Worm (Caenorhabditis elegans) whole organism, L1 larva: ENCODE measurements around the gene sms-1.
A peak's percentile ranks its signal among the peaks of the same experiment; 100 is the strongest.

Source experiments
- C04F5.9 ChIP-seq: sonication (generic microtip); optimal IDR thresholded peaks from 2 replicates; lab custom pipeline; 2016; ENCODE audit warnings: missing genetic modification characterization, missing compliant biosample characterization
- C16A3.4 ChIP-seq: fragments of 150-350 bp; optimal IDR thresholded peaks from 2 replicates; lab custom pipeline; 2014; ENCODE audit warnings: missing biosample characterization, missing genetic modification characterization
- aha-1 ChIP-seq: fragments of 150-350 bp; optimal IDR thresholded peaks from 2 replicates; lab custom pipeline; 2014; ENCODE audit warnings: missing biosample characterization, missing genetic modification characterization
- ceh-63 ChIP-seq: fragments of 200-800 bp; sonication (Bioruptor generic); optimal IDR thresholded peaks from 2 replicates; lab custom pipeline; 2018; ENCODE audit warnings: mild to moderate bottlenecking, missing genetic modification characterization, missing compliant biosample characterization
- ceh-82 ChIP-seq, 3 experiments: fragments of 150-350 bp in 1 of 3; sonication (generic microtip) in 2 of 3; optimal IDR thresholded peaks; 2 replicates each; lab custom pipeline; 2014 to 2017; ENCODE audit warnings: missing biosample characterization in 3 of 3, missing genetic modification characterization in 3 of 3
- ceh-88 ChIP-seq: fragments of 200-800 bp; sonication (Bioruptor generic); IDR thresholded peaks from 2 replicates; pipeline ENCODE4 v1.3.6; 2022; ENCODE audit warnings: missing genetic modification characterization, missing compliant biosample characterization
- ceh-90 ChIP-seq: sonication (generic microtip); optimal IDR thresholded peaks from 2 replicates; lab custom pipeline; 2016; ENCODE audit warnings: missing genetic modification characterization, missing compliant biosample characterization
- ces-1 ChIP-seq: fragments of 150-350 bp; optimal IDR thresholded peaks from 2 replicates; lab custom pipeline; 2014; ENCODE audit warnings: missing biosample characterization, missing genetic modification reagents, missing genetic modification characterization
- dpl-1 ChIP-seq, 3 experiments: fragments of 150-350 bp in 2 of 3; sonication (generic microtip) in 1 of 3; optimal IDR thresholded peaks; 2 replicates each; lab custom pipeline; 2014 to 2017; ENCODE audit warnings: missing biosample characterization in 3 of 3, missing genetic modification characterization in 3 of 3, missing genetic modification reagents in 3 of 3
- dsc-1 ChIP-seq: sonication (generic microtip); optimal IDR thresholded peaks from 2 replicates; lab custom pipeline; 2016; ENCODE audit warnings: mild to moderate bottlenecking, missing genetic modification characterization, missing compliant biosample characterization
- efl-1 ChIP-seq, 4 experiments: fragments of 150-350 bp; optimal IDR thresholded peaks in 3 of 4; peaks in 1 of 4; 1 replicate in 1 of 4; 2 replicates in 3 of 4; lab custom pipeline; 2014; ENCODE audit warnings: missing biosample characterization in 2 of 4, missing genetic modification characterization in 2 of 4, missing genetic modification reagents in 2 of 4
- egl-27 ChIP-seq, 2 experiments: fragments of 150-350 bp in 1 of 2; sonication (generic microtip); optimal IDR thresholded peaks; 3 replicates each; lab custom pipeline; 2017 to 2018; ENCODE audit warnings: missing biosample characterization in 2 of 2, missing genetic modification characterization in 2 of 2, missing genetic modification reagents in 2 of 2
- elt-2 ChIP-seq: sonication (generic microtip); optimal IDR thresholded peaks from 2 replicates; lab custom pipeline; 2016; ENCODE audit warnings: missing genetic modification characterization, mild to moderate bottlenecking, inconsistent platforms, missing compliant biosample characterization, missing genetic modification reagents
- ets-5 ChIP-seq: fragments of 200-800 bp; sonication (Bioruptor generic); IDR thresholded peaks from 2 replicates; pipeline ENCODE4 v1.3.6; 2022; ENCODE audit warnings: missing genetic modification characterization, missing compliant biosample characterization
- fkh-4 ChIP-seq: sonication (generic microtip); optimal IDR thresholded peaks from 2 replicates; lab custom pipeline; 2016; ENCODE audit warnings: missing compliant biosample characterization, missing genetic modification characterization, borderline replicate concordance
- fkh-8 ChIP-seq: sonication (generic microtip); optimal IDR thresholded peaks from 2 replicates; lab custom pipeline; 2016; ENCODE audit warnings: mild to moderate bottlenecking, missing genetic modification characterization, missing compliant biosample characterization
- fos-1 ChIP-seq: fragments of 150-350 bp; optimal IDR thresholded peaks from 2 replicates; lab custom pipeline; 2014; ENCODE audit warnings: missing biosample characterization, missing genetic modification characterization
- grh-1 ChIP-seq: fragments of 200-800 bp; sonication (Bioruptor generic); IDR thresholded peaks from 2 replicates; pipeline ENCODE4 v1.3.6; 2022; ENCODE audit warnings: missing genetic modification reagents, missing genetic modification characterization, missing compliant biosample characterization
- hlh-17 ChIP-seq: fragments of 200-800 bp; sonication (Bioruptor generic); optimal IDR thresholded peaks from 2 replicates; lab custom pipeline; 2018; ENCODE audit warnings: missing genetic modification characterization, mild to moderate bottlenecking, missing compliant biosample characterization, moderate library complexity, borderline replicate concordance
- hlh-4 ChIP-seq: sonication (generic microtip); optimal IDR thresholded peaks from 2 replicates; lab custom pipeline; 2016; ENCODE audit warnings: mild to moderate bottlenecking, missing genetic modification characterization, missing compliant biosample characterization
- irx-1 ChIP-seq: sonication (generic microtip); optimal IDR thresholded peaks from 2 replicates; lab custom pipeline; 2016; ENCODE audit warnings: missing genetic modification characterization, missing compliant biosample characterization
- lin-14 ChIP-seq: fragments of 200-800 bp; sonication (Bioruptor generic); optimal IDR thresholded peaks from 2 replicates; lab custom pipeline; 2018; ENCODE audit warnings: mild to moderate bottlenecking, missing genetic modification characterization, moderate library complexity, missing compliant biosample characterization
- lin-15B ChIP-seq: fragments of 150-350 bp; sonication (generic microtip); optimal IDR thresholded peaks from 3 replicates; lab custom pipeline; 2014; ENCODE audit warnings: missing biosample characterization, missing genetic modification characterization
- lin-35 ChIP-seq, 2 experiments: fragments of 150-350 bp; optimal IDR thresholded peaks; 2 replicates each; lab custom pipeline; 2014; ENCODE audit warnings: missing biosample characterization in 2 of 2, missing genetic modification characterization in 2 of 2, missing genetic modification reagents in 2 of 2
- lir-3 ChIP-seq: sonication (generic microtip); optimal IDR thresholded peaks from 2 replicates; lab custom pipeline; 2016; ENCODE audit warnings: mild to moderate bottlenecking, missing genetic modification characterization, moderate library complexity, missing compliant biosample characterization; ENCODE audit not compliant: poor library complexity
- mab-9 ChIP-seq: fragments of 200-800 bp; sonication (Bioruptor generic); IDR thresholded peaks from 2 replicates; pipeline ENCODE4 v1.3.6; 2022; ENCODE audit warnings: missing genetic modification reagents, missing genetic modification characterization, missing compliant biosample characterization
- mdl-1 ChIP-seq, 2 experiments: fragments of 150-350 bp; optimal IDR thresholded peaks; 2 replicates each; lab custom pipeline; 2014 to 2017; ENCODE audit warnings: missing biosample characterization in 2 of 2, missing genetic modification characterization in 2 of 2, inconsistent platforms in 1 of 2
- mep-1 ChIP-seq: fragments of 150-350 bp; optimal IDR thresholded peaks from 2 replicates; lab custom pipeline; 2014; ENCODE audit warnings: missing biosample characterization, missing genetic modification characterization
- nhr-11 ChIP-seq: fragments of 150-350 bp; optimal IDR thresholded peaks from 2 replicates; lab custom pipeline; 2014; ENCODE audit warnings: missing biosample characterization, missing genetic modification characterization
- nhr-12 ChIP-seq: sonication (generic microtip); optimal IDR thresholded peaks from 2 replicates; lab custom pipeline; 2017; ENCODE audit warnings: missing biosample characterization, missing genetic modification characterization
- nhr-19 ChIP-seq: fragments of 200-800 bp; sonication (Bioruptor generic); conservative IDR thresholded peaks from 2 replicates; pipeline ENCODE4 v1.3.6; 2022; ENCODE audit warnings: missing genetic modification characterization, missing compliant biosample characterization
- nhr-237 ChIP-seq: fragments of 150-350 bp; optimal IDR thresholded peaks from 2 replicates; lab custom pipeline; 2014; ENCODE audit warnings: missing biosample characterization, missing genetic modification characterization
- nhr-47 ChIP-seq: sonication (generic microtip); optimal IDR thresholded peaks from 2 replicates; lab custom pipeline; 2016; ENCODE audit warnings: mild to moderate bottlenecking, missing genetic modification characterization, moderate library complexity, missing compliant biosample characterization
- nhr-71 ChIP-seq: sonication (generic microtip); optimal IDR thresholded peaks from 2 replicates; lab custom pipeline; 2016; ENCODE audit warnings: mild to moderate bottlenecking, missing genetic modification characterization, moderate library complexity, missing compliant biosample characterization
- nhr-84 ChIP-seq: sonication (generic microtip); optimal IDR thresholded peaks from 2 replicates; lab custom pipeline; 2017; ENCODE audit warnings: missing biosample characterization, missing genetic modification characterization
- nhr-85 ChIP-seq: sonication (generic microtip); peaks from one replicate; lab custom pipeline; 2016; ENCODE audit warnings: missing genetic modification characterization, inconsistent platforms, missing compliant biosample characterization
- rnt-1 ChIP-seq: sonication (generic microtip); optimal IDR thresholded peaks from 2 replicates; lab custom pipeline; 2016; ENCODE audit warnings: mild to moderate bottlenecking, missing genetic modification characterization, moderate library complexity, missing compliant biosample characterization
- snpc-4 ChIP-seq: fragments of 150-350 bp; optimal IDR thresholded peaks from 2 replicates; lab custom pipeline; 2014; ENCODE audit warnings: missing biosample characterization, missing genetic modification characterization
- snu-23 ChIP-seq: sonication (generic microtip); optimal IDR thresholded peaks from 2 replicates; lab custom pipeline; 2016; ENCODE audit warnings: missing genetic modification characterization, missing compliant biosample characterization
- sptf-1 ChIP-seq: fragments of 150-350 bp; optimal IDR thresholded peaks from 2 replicates; lab custom pipeline; 2014; ENCODE audit warnings: missing biosample characterization, missing genetic modification characterization
- sup-37 ChIP-seq: fragments of 200-800 bp; sonication (Bioruptor generic); optimal IDR thresholded peaks from 2 replicates; lab custom pipeline; 2018; ENCODE audit warnings: mild to moderate bottlenecking, missing genetic modification characterization, missing compliant biosample characterization
- swsn-7 ChIP-seq: sonication (generic microtip); optimal IDR thresholded peaks from 2 replicates; lab custom pipeline; 2016; ENCODE audit warnings: missing genetic modification characterization, missing compliant biosample characterization
- tbx-2 ChIP-seq: sonication (generic microtip); optimal IDR thresholded peaks from 2 replicates; lab custom pipeline; 2016; ENCODE audit warnings: missing genetic modification characterization, missing compliant biosample characterization
- tlp-1 ChIP-seq: fragments of 150-350 bp; optimal IDR thresholded peaks from 2 replicates; lab custom pipeline; 2014; ENCODE audit warnings: missing biosample characterization, missing genetic modification characterization
- unc-130 ChIP-seq: fragments of 150-350 bp; optimal IDR thresholded peaks from 2 replicates; lab custom pipeline; 2017; ENCODE audit warnings: missing biosample characterization, missing genetic modification characterization, inconsistent platforms
- unc-62 ChIP-seq: fragments of 150-350 bp; optimal IDR thresholded peaks from 2 replicates; lab custom pipeline; 2014; ENCODE audit warnings: missing biosample characterization, missing genetic modification reagents, missing genetic modification characterization
- unc-98 ChIP-seq: fragments of 200-800 bp; sonication (Bioruptor generic); IDR thresholded peaks from 2 replicates; pipeline ENCODE4 v1.3.6; 2022; ENCODE audit warnings: missing genetic modification characterization, missing compliant biosample characterization
- vab-15 ChIP-seq: sonication (generic microtip); optimal IDR thresholded peaks from 2 replicates; lab custom pipeline; 2017; ENCODE audit warnings: missing genotype, mild to moderate bottlenecking, missing genetic modification characterization, missing compliant biosample characterization
- zag-1 ChIP-seq: fragments of 150-350 bp; optimal IDR thresholded peaks from 2 replicates; lab custom pipeline; 2014; ENCODE audit warnings: missing biosample characterization, missing genetic modification characterization
- zip-4 ChIP-seq: fragments of 200-800 bp; sonication (Bioruptor generic); optimal IDR thresholded peaks from 2 replicates; lab custom pipeline; 2018; ENCODE audit warnings: mild to moderate bottlenecking, missing genetic modification characterization, moderate library complexity, missing compliant biosample characterization
- ztf-4 ChIP-seq: fragments of 150-350 bp; optimal IDR thresholded peaks from 2 replicates; lab custom pipeline; 2014; ENCODE audit warnings: missing biosample characterization, missing genetic modification characterization

Gene sms-1

DNA sequence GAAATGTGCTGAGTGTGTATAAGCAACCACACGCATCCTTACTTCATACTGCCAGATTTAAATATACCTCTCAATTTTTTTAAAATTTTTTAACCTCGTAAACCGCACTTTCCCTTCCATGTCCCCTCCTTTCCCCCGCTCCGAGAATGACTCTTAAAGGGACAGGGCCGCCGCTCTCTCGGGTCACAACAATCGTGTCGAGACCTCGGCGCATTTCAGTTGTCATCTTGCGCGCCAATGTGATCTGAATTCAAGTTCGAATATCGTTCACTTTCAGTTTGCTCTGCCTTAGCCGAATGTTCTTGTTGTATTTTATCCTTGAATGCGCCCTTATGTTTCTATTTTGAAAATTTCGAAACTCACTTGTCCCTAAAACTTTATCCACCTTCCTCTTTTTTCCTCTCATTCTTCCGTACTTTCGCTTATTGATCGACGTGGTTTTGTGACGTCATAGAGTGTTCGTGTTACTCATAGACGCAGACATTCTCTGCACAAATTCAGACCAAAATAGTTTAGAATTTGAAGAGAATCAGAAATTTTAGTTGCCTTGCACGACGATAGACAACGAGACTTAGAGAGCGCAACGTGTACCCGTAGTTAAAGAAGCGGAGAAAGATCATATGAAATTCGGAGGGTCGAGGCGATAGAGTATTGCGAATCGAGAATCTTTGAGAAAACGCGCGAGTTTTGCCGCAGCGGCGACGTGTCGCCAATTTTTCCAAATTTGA, 24.4 kb upstream of the sms-1 start:
- TF ChIP-seq zip-4 (GFP tag; lab: Kevin White, UChicago), result no peak
- TF ChIP-seq nhr-237, result peak; percentile 56
- TF ChIP-seq nhr-71, result peak; percentile 90
- peak; percentile 76 for TF ChIP-seq fkh-8 (tag; lab: Kevin White, UChicago)
- TF ChIP-seq sup-37 (GFP tag; lab: Kevin White, UChicago), result no peak
- no peak for TF ChIP-seq nhr-84 (tag; lab: Kevin White, UChicago)
- peak; percentile 76 to 88 for TF ChIP-seq efl-1 (optimal IDR thresholded peaks at IDR 0.05; lab: Kevin White, UChicago)
- peak; percentile 39 to 90 for TF ChIP-seq efl-1 (GFP tag; optimal IDR thresholded peaks at IDR 0.05 in 1 of 2; lab: Kevin White, UChicago)
- peak; percentile 4 for TF ChIP-seq vab-15 (tag; lab: Kevin White, UChicago)
- TF ChIP-seq nhr-11 (tag; lab: Kevin White, UChicago), result peak; percentile 70
- peak; percentile 50 for TF ChIP-seq lin-15B
- no peak for TF ChIP-seq ceh-63 (GFP tag; lab: Kevin White, UChicago)
- TF ChIP-seq fos-1, result peak; percentile 74
- TF ChIP-seq nhr-85 (tag; lab: Kevin White, UChicago), result peak; percentile 95
- peak; percentile 79 for TF ChIP-seq swsn-7
- no peak; the same call in 1 of the 2 replicates for TF ChIP-seq ceh-88
- peak; percentile 70 for TF ChIP-seq nhr-19
- no peak for TF ChIP-seq hlh-4 (tag; lab: Kevin White, UChicago)
- no peak for TF ChIP-seq fkh-4
- TF ChIP-seq ceh-82 (tag; optimal IDR thresholded peaks at IDR 0.05; lab: Kevin White, UChicago), result peak; percentile 26 to 67 (median 37)
- peak; percentile 49 for TF ChIP-seq unc-130 (tag; lab: Kevin White, UChicago)
- peak; percentile 80 for TF ChIP-seq nhr-47 (tag; lab: Kevin White, UChicago)
- TF ChIP-seq mdl-1 (tag; optimal IDR thresholded peaks at IDR 0.05; lab: Kevin White, UChicago), result peak in 1 of 2 experiments; percentile 66
- peak; percentile 37 for TF ChIP-seq C16A3.4 (tag; lab: Kevin White, UChicago)
- TF ChIP-seq lin-14 (GFP tag; lab: Kevin White, UChicago), result peak; percentile 95
- TF ChIP-seq snpc-4 (tag; lab: Kevin White, UChicago), result no peak
- TF ChIP-seq egl-27 (tag; optimal IDR thresholded peaks at IDR 0.05; lab: Kevin White, UChicago), result peak in 1 of 2 experiments; percentile 32
- peak; percentile 69 for TF ChIP-seq lir-3 (tag; lab: Kevin White, UChicago)
- peak; percentile 28 to 79 for TF ChIP-seq lin-35 (GFP tag; optimal IDR thresholded peaks at IDR 0.05; lab: Kevin White, UChicago)
- no peak for TF ChIP-seq sptf-1 (tag; lab: Kevin White, UChicago)
- TF ChIP-seq hlh-17 (GFP tag; lab: Kevin White, UChicago), result no peak
- TF ChIP-seq unc-62, result no peak
- TF ChIP-seq ets-5, result no peak
- no peak for TF ChIP-seq ces-1 (GFP tag; lab: Kevin White, UChicago)
- TF ChIP-seq irx-1 (tag; lab: Kevin White, UChicago), result peak; percentile 63
- no peak for TF ChIP-seq zag-1 (tag; lab: Kevin White, UChicago)
- no peak for TF ChIP-seq mab-9 (GFP tag; lab: Robert Waterston, UW)
- TF ChIP-seq ztf-4 (tag; lab: Kevin White, UChicago), result peak; percentile 71
- TF ChIP-seq grh-1 (GFP tag; lab: Robert Waterston, UW), result peak; percentile 25; the same call in 1 of the 2 replicates
- TF ChIP-seq tlp-1 (tag; lab: Kevin White, UChicago), result no peak
- TF ChIP-seq elt-2 (tag; lab: Kevin White, UChicago), result peak; percentile 27
- no peak for TF ChIP-seq ceh-90 (tag; lab: Kevin White, UChicago)
- TF ChIP-seq nhr-12 (tag; lab: Kevin White, UChicago), result no peak
- TF ChIP-seq dsc-1 (tag; lab: Kevin White, UChicago), result peak; percentile 57
- no peak for TF ChIP-seq C04F5.9 (tag; lab: Kevin White, UChicago)
- TF ChIP-seq unc-98, result no peak
- no peak for TF ChIP-seq aha-1 (tag; lab: Kevin White, UChicago)
- TF ChIP-seq tbx-2 (tag; lab: Kevin White, UChicago), result peak; percentile 79
- TF ChIP-seq snu-23 (GFP tag; lab: Kevin White, UChicago), result peak; percentile 86
- peak; percentile 29 to 56 (median 55) for TF ChIP-seq dpl-1 (GFP tag; optimal IDR thresholded peaks at IDR 0.05; lab: Kevin White, UChicago)
- TF ChIP-seq rnt-1 (tag; lab: Kevin White, UChicago), result peak; percentile 74
- TF ChIP-seq mep-1 (tag; lab: Kevin White, UChicago), result peak; percentile 98
